Fruit fly (Drosophila melanogaster): Measurements from ENCODE around the gene nAChRalpha4.

- TF ChIP-seq h (optimal IDR thresholded peaks at IDR 0.05): no peak
- TF ChIP-seq psq (optimal IDR thresholded peaks at IDR 0.05): no peak
- no peak for TF ChIP-seq Myc (optimal IDR thresholded peaks at IDR 0.05)
- TF ChIP-seq insv (optimal IDR thresholded peaks at IDR 0.05): no peak
- no peak for TF ChIP-seq ttk (optimal IDR thresholded peaks at IDR 0.05)
These were observed 34.4 kb downstream of the nAChRalpha4 start for dm6 chr3L:23240917-23241316.

All from Kc167 (cell line).